Worm (Caenorhabditis elegans) whole organism, late embryonic: ENCODE data around the gene dhhc-6.

ENCODE experiments used
- ama-1 ChIP-seq: fragments of 150-350 bp; optimal IDR thresholded peaks from 2 replicates; lab custom pipeline; 2014
- ceh-45 ChIP-seq: fragments of 200-800 bp; sonication (Bioruptor generic); IDR thresholded peaks from 2 replicates; pipeline ENCODE4 v1.3.6; 2022; ENCODE audit warnings: missing genetic modification reagents, missing genetic modification characterization, missing compliant biosample characterization
- elt-2 ChIP-seq: sonication (generic microtip); optimal IDR thresholded peaks from 2 replicates; lab custom pipeline; 2016; ENCODE audit warnings: missing genetic modification reagents, missing genetic modification characterization, missing compliant biosample characterization
- fkh-10 ChIP-seq: fragments of 150-350 bp; optimal IDR thresholded peaks from 2 replicates; lab custom pipeline; 2014; ENCODE audit warnings: missing biosample characterization, missing genetic modification reagents, missing genetic modification characterization
- hlh-6 ChIP-seq: sonication (generic microtip); optimal IDR thresholded peaks from 2 replicates; lab custom pipeline; 2016; ENCODE audit warnings: missing genotype, missing genetic modification characterization, missing compliant biosample characterization
- nhr-11 ChIP-seq: fragments of 150-350 bp; optimal IDR thresholded peaks from 2 replicates; lab custom pipeline; 2014; ENCODE audit warnings: missing biosample characterization, missing genetic modification characterization
- pha-2 ChIP-seq: sonication (generic microtip); optimal IDR thresholded peaks from 2 replicates; lab custom pipeline; 2017; ENCODE audit warnings: mild to moderate bottlenecking, missing genetic modification characterization, missing compliant biosample characterization
- sox-2 ChIP-seq: fragments of 200-800 bp; sonication (Bioruptor generic); IDR thresholded peaks from 2 replicates; pipeline ENCODE4 v1.3.6; 2022; ENCODE audit warnings: missing genetic modification reagents, missing genetic modification characterization, missing compliant biosample characterization
- sox-4 ChIP-seq: sonication (generic microtip); optimal IDR thresholded peaks from 2 replicates; lab custom pipeline; 2017; ENCODE audit warnings: mild to moderate bottlenecking, missing genetic modification characterization, inconsistent platforms, missing compliant biosample characterization
- tbx-2 ChIP-seq: sonication (generic microtip); optimal IDR thresholded peaks from 2 replicates; lab custom pipeline; 2016; ENCODE audit warnings: missing genetic modification characterization, missing compliant biosample characterization
- unc-86 ChIP-seq: sonication (generic microtip); optimal IDR thresholded peaks from 2 replicates; lab custom pipeline; 2016; ENCODE audit warnings: missing genetic modification characterization, missing compliant biosample characterization

- TF ChIP-seq fkh-10 (GFP tag; lab: Kevin White, UChicago), result no peak
- no peak for TF ChIP-seq elt-2 (tag; lab: Kevin White, UChicago)
- TF ChIP-seq nhr-11 (tag; lab: Kevin White, UChicago), result no peak
- TF ChIP-seq ceh-45, result no peak
- no peak for TF ChIP-seq sox-2 (GFP tag; lab: Robert Waterston, UW)
- no peak for TF ChIP-seq unc-86 (tag; lab: Kevin White, UChicago)
- TF ChIP-seq pha-2 (tag; lab: Kevin White, UChicago), result no peak
- TF ChIP-seq ama-1 (lab: Kevin White, UChicago), result no peak
- no peak for TF ChIP-seq hlh-6 (tag; lab: Kevin White, UChicago)
- no peak for TF ChIP-seq tbx-2
- TF ChIP-seq sox-4 (tag; lab: Kevin White, UChicago), result no peak
Observed at ce11 chrIV:12114498-12114897, 10.3 kb upstream of the dhhc-6 start.
